Fruit fly (Drosophila melanogaster): ENCODE results near the gene CG17834.

CG17834 gene

DNA sequence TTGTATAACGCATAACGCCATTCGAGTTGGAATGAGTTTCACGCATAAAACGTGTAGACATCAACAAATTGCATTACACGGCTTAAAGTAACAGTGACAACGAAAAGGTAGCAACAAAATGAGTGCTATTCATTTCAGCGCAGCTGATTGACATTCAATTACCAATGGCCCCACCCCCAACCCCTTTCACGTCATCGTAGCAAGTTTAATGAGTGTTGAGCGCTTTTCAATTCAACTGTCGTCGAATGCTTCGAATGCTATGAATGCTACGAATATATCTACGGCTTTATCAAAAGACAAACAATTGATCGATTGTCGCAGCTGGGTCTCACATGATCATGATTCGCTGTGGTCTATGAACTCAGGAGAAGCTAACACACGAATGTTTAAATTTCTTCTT, 4.7 kb downstream of the CG17834 start (continued):
- TF ChIP-seq Rx (GFP tag; IDR thresholded peaks at IDR 0.05) = no peak
- TF ChIP-seq jigr1 (GFP tag; IDR thresholded peaks at IDR 0.05) = no peak
- TF ChIP-seq trh (GFP tag; optimal IDR thresholded peaks at IDR 0.05) = no peak
- no peak for TF ChIP-seq ttk (GFP tag; IDR thresholded peaks at IDR 0.05)
- TF ChIP-seq Vsx1 (GFP tag; optimal IDR thresholded peaks at IDR 0.05) = no peak
- no peak for TF ChIP-seq slou (GFP tag; optimal IDR thresholded peaks at IDR 0.05)
- TF ChIP-seq pzg (GFP tag; optimal IDR thresholded peaks at IDR 0.05) = no peak
- TF ChIP-seq Dek (tag; optimal IDR thresholded peaks at IDR 0.05) = no peak
- no peak for TF ChIP-seq Dfd (GFP tag; optimal IDR thresholded peaks at IDR 0.05)
- no peak for TF ChIP-seq E2f1 (GFP tag; IDR thresholded peaks at IDR 0.05)
- no peak for TF ChIP-seq ftz-f1 (GFP tag; optimal IDR thresholded peaks at IDR 0.05)
- TF ChIP-seq Oli (tag; optimal IDR thresholded peaks at IDR 0.05) = no peak
- TF ChIP-seq CG10267 (tag; optimal IDR thresholded peaks at IDR 0.05) = no peak
- TF ChIP-seq CG15479 (GFP tag; optimal IDR thresholded peaks at IDR 0.05) = no peak
- no peak for TF ChIP-seq lov (optimal IDR thresholded peaks at IDR 0.05)
- 0 out of 3 replicates have a peak, but pooled peaks have one; percentile 25 for TF ChIP-seq lov (GFP tag; IDR thresholded peaks at IDR 0.05)
- no peak for TF ChIP-seq CG13894 (tag; optimal IDR thresholded peaks at IDR 0.05)
- no peak for TF ChIP-seq CG10979 (tag; optimal IDR thresholded peaks at IDR 0.05)
- TF ChIP-seq Drgx (GFP tag; IDR thresholded peaks at IDR 0.05) = no peak
- TF ChIP-seq Asciz (GFP tag; optimal IDR thresholded peaks at IDR 0.05) = no peak
- TF ChIP-seq sug (tag; optimal IDR thresholded peaks at IDR 0.05) = no peak
- TF ChIP-seq sens (GFP tag) = peak; percentile 58

DNA sequence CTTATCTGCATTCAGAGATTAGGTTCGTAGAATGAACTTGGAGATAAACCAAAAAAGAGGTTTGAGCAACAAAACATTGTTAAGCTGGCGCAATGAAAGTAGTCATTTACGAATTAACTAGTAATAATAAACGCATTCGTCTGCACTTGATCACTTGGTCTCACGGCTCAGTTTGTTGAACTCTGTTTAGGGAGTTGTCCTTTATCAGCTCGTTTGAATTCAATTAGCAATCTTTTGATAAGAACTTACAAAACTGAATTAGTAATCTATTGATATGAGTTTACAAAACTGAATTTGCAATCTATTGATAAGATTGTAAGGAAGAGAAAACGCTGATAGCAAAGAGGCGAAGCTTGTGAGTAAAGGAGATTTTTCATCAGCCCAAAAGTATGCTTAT, 5.2 kb downstream of the CG17834 start:
- TF ChIP-seq CG1647 (GFP tag; optimal IDR thresholded peaks at IDR 0.05) (no peak), pita (GFP tag; optimal IDR thresholded peaks at IDR 0.05) (no peak), Opbp (GFP tag; IDR thresholded peaks at IDR 0.05; ENCODE audit: partially characterized antibody) (no peak), ara (GFP tag; IDR thresholded peaks at IDR 0.05) (no peak), Mes4 (GFP tag; optimal IDR thresholded peaks at IDR 0.05) (no peak), yki (optimal IDR thresholded peaks at IDR 0.05) (no peak), CG8944 (GFP tag; optimal IDR thresholded peaks at IDR 0.05) (no peak), btn (GFP tag; optimal IDR thresholded peaks at IDR 0.05) (no peak), Spps (tag; optimal IDR thresholded peaks at IDR 0.05) (no peak), CG31224 (GFP tag; IDR thresholded peaks at IDR 0.05) (no peak), CG3726 (GFP tag; IDR thresholded peaks at IDR 0.05) (no peak), CG31365 (tag; optimal IDR thresholded peaks at IDR 0.05) (no peak), grn (GFP tag; optimal IDR thresholded peaks at IDR 0.05) (peak; percentile 3), NC2β (GFP tag; optimal IDR thresholded peaks at IDR 0.05) (no peak), bab2 (GFP tag; optimal IDR thresholded peaks at IDR 0.05) (no peak), dimm (GFP tag; IDR thresholded peaks at IDR 0.05) (no peak), CG12071 (GFP tag; optimal IDR thresholded peaks at IDR 0.05) (no peak), exex (tag; optimal IDR thresholded peaks at IDR 0.05) (peak; percentile 100), ind (GFP tag; optimal IDR thresholded peaks at IDR 0.05) (no peak), GATAe (GFP tag; conservative IDR thresholded peaks at IDR 0.05) (peak; percentile 63), Atf-2 (GFP tag; optimal IDR thresholded peaks at IDR 0.05) (no peak), CG3847 (GFP tag; IDR thresholded peaks at IDR 0.05) (no peak), Asciz (GFP tag; optimal IDR thresholded peaks at IDR 0.05) (no peak), CG13894 (tag; optimal IDR thresholded peaks at IDR 0.05) (no peak), salm (tag; optimal IDR thresholded peaks at IDR 0.05) (no peak)
